Worm (Caenorhabditis elegans): ENCODE results near the gene C14C6.5.

The C14C6.5 gene

DNA sequence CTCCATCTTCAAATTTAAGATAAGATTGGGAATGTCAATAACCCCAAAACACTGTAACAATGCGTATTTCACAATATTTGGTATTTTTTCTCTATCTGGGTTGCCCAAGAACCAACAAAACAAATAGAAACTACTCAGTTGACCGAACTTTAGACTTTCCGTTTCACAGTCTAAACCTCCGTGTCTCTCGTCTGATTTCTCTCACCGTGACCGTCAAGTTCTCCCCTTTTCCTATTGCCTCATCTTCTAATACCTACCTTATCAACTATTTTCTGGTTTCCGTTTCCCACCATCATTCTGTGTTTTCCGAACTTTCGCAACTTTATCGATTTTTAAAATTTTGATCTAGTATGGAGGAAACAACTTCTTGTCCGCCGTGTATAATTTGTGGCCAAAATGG is 42.1 kb upstream of the C14C6.5 start, which contains the start of gene nhr-131:
TSS of gene nhr-131 (plus strand) at position 87 of the 400 bp plus-strand sequence.
- peak; percentile 48 for TF ChIP-seq nhr-129 (tag; optimal IDR thresholded peaks at IDR 0.05)
- TF ChIP-seq gmeb-1 (tag; optimal IDR thresholded peaks at IDR 0.05): peak; percentile 20
- peak; percentile 73 for TF ChIP-seq sma-9 (GFP tag; optimal IDR thresholded peaks at IDR 0.05)
- TF ChIP-seq sma-9 (tag; optimal IDR thresholded peaks at IDR 0.05): no peak
- peak; percentile 72 for TF ChIP-seq fos-1 (tag; optimal IDR thresholded peaks at IDR 0.05)
- no peak for TF ChIP-seq blmp-1 (tag; optimal IDR thresholded peaks at IDR 0.05; ENCODE audit: insufficient read depth)
- no peak for TF ChIP-seq snpc-4 (tag; optimal IDR thresholded peaks at IDR 0.05)
- peak; percentile 27 for TF ChIP-seq crh-2 (tag; optimal IDR thresholded peaks at IDR 0.05)

DNA sequence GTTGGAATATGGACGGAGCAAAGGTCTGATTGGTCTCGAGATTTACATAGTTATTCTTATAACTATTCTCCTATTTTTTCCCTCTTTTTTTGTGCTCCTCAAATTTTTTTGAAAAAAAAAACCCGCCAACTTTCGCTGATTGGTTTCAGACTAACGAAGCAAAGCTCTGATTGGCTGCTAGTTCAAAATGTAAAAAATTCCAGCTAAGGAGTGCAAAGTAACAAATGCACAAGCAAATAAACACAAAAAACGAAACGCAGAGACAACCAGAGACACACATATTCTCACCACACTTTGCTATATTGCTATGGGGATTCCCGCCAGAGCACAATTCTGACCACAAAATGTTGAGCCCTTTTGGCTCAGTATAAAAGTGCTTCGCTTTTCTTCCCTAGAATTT is 39.0 kb upstream of the C14C6.5 start, which contains the start of gene T01G6.1:
TSS of gene T01G6.1 (plus strand) at position 301 of the 400 bp plus-strand sequence.
- no peak for TF ChIP-seq alr-1 (tag; optimal IDR thresholded peaks at IDR 0.05)
- no peak for TF ChIP-seq ZK546.5 (tag; optimal IDR thresholded peaks at IDR 0.05)
- TF ChIP-seq nhr-23 (tag; optimal IDR thresholded peaks at IDR 0.05): no peak
- TF ChIP-seq C34F6.9 (tag; optimal IDR thresholded peaks at IDR 0.05): no peak
- TF ChIP-seq snpc-4 (tag; optimal IDR thresholded peaks at IDR 0.05): no peak
- TF ChIP-seq ama-1 (optimal IDR thresholded peaks at IDR 0.05): no peak
- no peak for TF ChIP-seq elt-3 (tag; optimal IDR thresholded peaks at IDR 0.05)
- TF ChIP-seq ztf-1 (GFP tag; conservative IDR thresholded peaks at IDR 0.05): no peak
- TF ChIP-seq ztf-4 (tag; optimal IDR thresholded peaks at IDR 0.05): no peak
- TF ChIP-seq nhr-237 (tag; optimal IDR thresholded peaks at IDR 0.05): no peak
- TF ChIP-seq nhr-6 (tag; optimal IDR thresholded peaks at IDR 0.05): no peak
- TF ChIP-seq sma-3 (GFP tag; optimal IDR thresholded peaks at IDR 0.05): no peak

DNA sequence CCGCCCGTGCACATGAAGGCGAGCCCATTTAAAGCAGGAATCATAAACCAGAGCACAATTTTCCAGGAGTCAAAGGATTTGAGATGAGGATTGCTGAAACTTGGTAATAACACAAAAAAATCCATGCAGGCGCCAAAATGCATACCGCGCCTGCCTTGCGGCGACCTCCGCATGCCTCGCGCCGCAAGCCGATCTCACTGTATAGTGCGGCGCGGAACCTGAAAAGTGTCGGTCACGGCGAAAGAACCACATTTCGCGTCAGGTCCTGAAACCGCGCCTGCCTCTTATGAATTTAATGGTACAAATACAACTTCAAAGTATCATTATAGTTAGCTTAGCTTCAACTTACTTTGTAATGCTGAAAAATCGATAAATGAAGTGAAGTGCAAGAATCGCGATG is 35.9 kb upstream of the C14C6.5 start:
- TF ChIP-seq ceh-16 (tag; optimal IDR thresholded peaks at IDR 0.05) (no peak), lin-11 (tag; optimal IDR thresholded peaks at IDR 0.05) (no peak), dmd-4 (tag; optimal IDR thresholded peaks at IDR 0.05) (no peak), egl-27 (tag; optimal IDR thresholded peaks at IDR 0.05) (no peak), peb-1 (tag; optimal IDR thresholded peaks at IDR 0.05) (no peak), skn-1 (tag; optimal IDR thresholded peaks at IDR 0.05) (no peak), nhr-129 (tag; optimal IDR thresholded peaks at IDR 0.05) (no peak), unc-39 (tag; optimal IDR thresholded peaks at IDR 0.05) (no peak), lin-13 (GFP tag; optimal IDR thresholded peaks at IDR 0.05) (no peak), ztf-1 (GFP tag; conservative IDR thresholded peaks at IDR 0.05) (no peak), nhr-77 (tag; optimal IDR thresholded peaks at IDR 0.05) (no peak), unc-62 (GFP tag; optimal IDR thresholded peaks at IDR 0.05) (no peak), crh-2 (tag; optimal IDR thresholded peaks at IDR 0.05) (no peak), sma-3 (GFP tag; optimal IDR thresholded peaks at IDR 0.05) (no peak), mab-5 (tag; optimal IDR thresholded peaks at IDR 0.05) (no peak), elt-1 (tag; optimal IDR thresholded peaks at IDR 0.05) (no peak)

DNA sequence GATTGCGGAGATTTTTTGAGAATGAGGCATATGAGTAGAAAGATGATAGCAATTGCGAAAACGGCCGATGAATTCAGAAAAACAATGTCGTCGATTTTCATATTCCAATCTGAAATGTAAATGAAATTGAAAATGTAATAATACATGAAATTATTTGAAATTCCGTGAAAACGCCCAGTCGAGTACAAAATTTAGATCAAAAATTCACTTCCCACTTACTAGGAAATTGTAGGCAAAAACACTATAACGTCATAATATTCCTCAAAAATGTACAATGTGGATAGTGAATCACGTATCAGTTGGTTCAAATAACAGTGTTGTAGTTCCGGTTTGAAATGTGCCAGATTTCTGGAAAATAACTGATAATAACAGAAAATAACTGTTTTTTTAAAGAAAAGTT is 35.2 kb upstream of the C14C6.5 start, which contains the start of gene str-256:
TSS of gene str-256 (minus strand) at position 101 of the 400 bp plus-strand sequence.
- TF ChIP-seq lin-11 (tag; optimal IDR thresholded peaks at IDR 0.05) (no peak), elt-3 (tag; optimal IDR thresholded peaks at IDR 0.05) (no peak), egl-27 (tag; optimal IDR thresholded peaks at IDR 0.05) (no peak), nhr-129 (tag; optimal IDR thresholded peaks at IDR 0.05) (no peak), lin-13 (GFP tag; optimal IDR thresholded peaks at IDR 0.05) (no peak), F13H6.1 (tag; optimal IDR thresholded peaks at IDR 0.05) (no peak), nhr-21 (tag; optimal IDR thresholded peaks at IDR 0.05) (no peak), nhr-12 (tag; optimal IDR thresholded peaks at IDR 0.05) (no peak), crh-2 (tag; optimal IDR thresholded peaks at IDR 0.05) (no peak), peb-1 (tag; optimal IDR thresholded peaks at IDR 0.05) (no peak), nhr-6 (tag; optimal IDR thresholded peaks at IDR 0.05) (no peak), sma-3 (GFP tag; optimal IDR thresholded peaks at IDR 0.05) (no peak), unc-62 (GFP tag; optimal IDR thresholded peaks at IDR 0.05) (no peak), ceh-16 (tag; optimal IDR thresholded peaks at IDR 0.05) (no peak), elt-1 (tag; optimal IDR thresholded peaks at IDR 0.05) (no peak), zag-1 (tag; optimal IDR thresholded peaks at IDR 0.05) (no peak), nhr-23 (tag; optimal IDR thresholded peaks at IDR 0.05) (no peak), mbf-1 (tag; optimal IDR thresholded peaks at IDR 0.05) (no peak)

DNA sequence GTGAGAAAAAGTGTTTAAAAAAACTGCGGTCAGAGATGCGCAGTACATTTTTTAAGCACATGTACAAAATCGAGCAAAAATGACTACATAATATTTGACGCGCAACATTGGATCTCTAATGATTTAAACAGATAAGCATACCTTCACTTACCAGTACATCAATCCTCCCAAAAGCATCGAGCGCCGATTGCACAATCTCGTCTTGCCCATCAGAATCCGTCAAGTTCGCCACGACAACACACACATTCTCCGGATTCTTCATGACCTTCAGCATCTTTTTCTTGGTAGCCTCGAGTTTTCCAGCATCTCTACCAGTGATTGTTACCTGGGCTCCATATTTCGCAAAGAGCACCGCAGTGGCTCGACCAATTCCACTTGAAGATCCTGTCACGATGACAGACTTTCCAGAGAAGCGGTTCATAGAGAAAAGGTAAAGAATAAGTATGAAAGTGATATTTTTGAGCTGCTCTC is 33.6 kb upstream of the C14C6.5 start, which contains the start of gene T01G6.10:
TSS of gene T01G6.10 (minus strand) at position 421 of the 471 bp plus-strand sequence.
- no peak for TF ChIP-seq nhr-11 (tag; optimal IDR thresholded peaks at IDR 0.05)
- no peak for TF ChIP-seq ztf-11 (tag; optimal IDR thresholded peaks at IDR 0.05)
- no peak for TF ChIP-seq nhr-21 (tag; optimal IDR thresholded peaks at IDR 0.05)
- no peak for TF ChIP-seq nhr-23 (tag; optimal IDR thresholded peaks at IDR 0.05)
- TF ChIP-seq lin-11 (tag; optimal IDR thresholded peaks at IDR 0.05): no peak
- no peak for TF ChIP-seq nhr-6 (tag; optimal IDR thresholded peaks at IDR 0.05)
- no peak for TF ChIP-seq egl-27 (tag; optimal IDR thresholded peaks at IDR 0.05)
- no peak for TF ChIP-seq snpc-4 (tag; optimal IDR thresholded peaks at IDR 0.05)
- no peak for TF ChIP-seq nhr-10 (tag; optimal IDR thresholded peaks at IDR 0.05)

All from whole organism, L2 larva.